Worm (Caenorhabditis elegans): ENCODE measurements around the gene wht-8.

- TF ChIP-seq ama-1 (optimal IDR thresholded peaks at IDR 0.05) = no peak
- no peak for TF ChIP-seq nhr-76 (tag; optimal IDR thresholded peaks at IDR 0.05)
- no peak for TF ChIP-seq Y116A8C.19 (tag; optimal IDR thresholded peaks at IDR 0.05; ENCODE audit: borderline replicate concordance)
- TF ChIP-seq grh-1 (GFP tag; IDR thresholded peaks at IDR 0.05) = no peak
- TF ChIP-seq dsc-1 (tag; optimal IDR thresholded peaks at IDR 0.05) = no peak
- TF ChIP-seq lin-13 (GFP tag; optimal IDR thresholded peaks at IDR 0.05) = no peak
- TF ChIP-seq unc-62 (GFP tag; optimal IDR thresholded peaks at IDR 0.05) = no peak
- no peak for TF ChIP-seq nhr-11 (tag; optimal IDR thresholded peaks at IDR 0.05)
- TF ChIP-seq ceh-90 (tag; optimal IDR thresholded peaks at IDR 0.05) = no peak
- TF ChIP-seq skn-1 (tag; optimal IDR thresholded peaks at IDR 0.05) = no peak
- TF ChIP-seq alr-1 (tag; optimal IDR thresholded peaks at IDR 0.05; ENCODE audit: borderline replicate concordance) = no peak
- TF ChIP-seq lsy-2 (tag; optimal IDR thresholded peaks at IDR 0.05) = no peak
- TF ChIP-seq nhr-77 (tag; optimal IDR thresholded peaks at IDR 0.05) = no peak
- no peak for TF ChIP-seq nhr-47 (tag; optimal IDR thresholded peaks at IDR 0.05)
Measured at ce11 chrIII:11169680-11170079, 48.9 kb upstream of the wht-8 start.
